Fruit fly (Drosophila melanogaster) whole organism, pupa: Measurements from ENCODE around the gene CG15308.

Experiments used
- CG13204 ChIP-seq: fragments of 200-800 bp; sonication (Bioruptor generic); optimal IDR thresholded peaks from 2 replicates; lab custom pipeline; 2018; ENCODE audit warnings: missing biosample characterization, mild to moderate bottlenecking, missing genetic modification characterization, moderate library complexity
- CG14655 ChIP-seq: fragments of 200-800 bp; sonication (Bioruptor generic); optimal IDR thresholded peaks from 3 replicates; lab custom pipeline; 2017; ENCODE audit warnings: mild to moderate bottlenecking, missing biosample characterization, missing genetic modification reagents, missing genetic modification characterization
- CG15710 ChIP-seq: fragments of 200-800 bp; sonication (Bioruptor generic); optimal IDR thresholded peaks from 2 replicates; lab custom pipeline; 2018; ENCODE audit warnings: missing biosample characterization, mild to moderate bottlenecking, missing genetic modification characterization, moderate library complexity
- CG34367 ChIP-seq: fragments of 200-800 bp; sonication (Bioruptor generic); optimal IDR thresholded peaks from 2 replicates; lab custom pipeline; 2018; ENCODE audit warnings: missing biosample characterization, mild to moderate bottlenecking, missing genetic modification characterization
- CG8301 ChIP-seq: fragments of 200-800 bp; sonication (Bioruptor generic); optimal IDR thresholded peaks from 2 replicates; lab custom pipeline; 2018; ENCODE audit warnings: missing biosample characterization, mild to moderate bottlenecking, missing genetic modification characterization
- Ets98B ChIP-seq: fragments of 200-800 bp; sonication (Bioruptor generic); IDR thresholded peaks from 2 replicates; pipeline ENCODE4 v1.3.6; 2022; ENCODE audit warnings: missing biosample characterization, missing genetic modification characterization
- Pif1B ChIP-seq: fragments of 200-800 bp; sonication (Bioruptor generic); optimal IDR thresholded peaks from 3 replicates; lab custom pipeline; 2016; ENCODE audit warnings: missing biosample characterization, missing genetic modification characterization
- Snoo ChIP-seq: fragments of 200-800 bp; sonication (Bioruptor generic); optimal IDR thresholded peaks from 3 replicates; lab custom pipeline; 2017; ENCODE audit warnings: missing biosample characterization, mild to moderate bottlenecking, missing genetic modification characterization, inconsistent platforms
- fd96Ca ChIP-seq: fragments of 200-800 bp; sonication (Bioruptor generic); IDR thresholded peaks from 3 replicates; pipeline ENCODE4 v1.3.6; 2022; ENCODE audit warnings: missing biosample characterization, missing genetic modification characterization
- gl ChIP-seq: fragments of 200-800 bp; sonication (Bioruptor generic); optimal IDR thresholded peaks from 2 replicates; lab custom pipeline; 2018; ENCODE audit warnings: missing biosample characterization, mild to moderate bottlenecking, missing genetic modification characterization

DNA sequence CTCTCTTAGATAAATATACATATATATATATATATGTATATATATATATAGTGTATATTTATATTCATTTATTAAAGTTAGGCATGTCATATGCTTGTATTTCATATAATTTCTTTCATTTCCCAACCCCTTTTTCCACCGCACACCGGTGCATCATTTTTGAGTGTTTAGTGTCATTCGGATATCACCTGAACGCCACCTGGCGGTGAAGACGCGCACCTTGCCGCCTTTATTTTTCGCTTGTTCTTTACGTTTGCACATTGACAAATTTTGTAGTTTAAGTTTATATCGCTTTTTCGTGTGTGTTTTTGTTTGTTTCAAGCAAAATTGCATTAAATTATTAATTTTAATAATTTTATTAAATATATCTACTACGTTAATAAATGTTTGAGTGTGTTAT is 12.9 kb downstream of the CG15308 start:
- no peak for TF ChIP-seq CG15710 (tag; lab: Kevin White, UChicago)
- no peak for TF ChIP-seq CG13204 (GFP tag; lab: Kevin White, UChicago)
- TF ChIP-seq Pif1B (GFP tag; lab: Kevin White, UChicago): no peak
- TF ChIP-seq CG34367 (tag; lab: Kevin White, UChicago): no peak
- no peak for TF ChIP-seq Ets98B
- no peak for TF ChIP-seq fd96Ca (GFP tag; lab: Robert Waterston, UW)
- TF ChIP-seq Snoo (tag; lab: Kevin White, UChicago): no peak
- no peak for TF ChIP-seq gl
- no peak for TF ChIP-seq CG8301 (tag; lab: Kevin White, UChicago)
- no peak for TF ChIP-seq CG14655 (GFP tag; lab: Kevin White, UChicago)
